Fruit fly (Drosophila melanogaster) Kc167 (cell line): ENCODE measurements around the gene CG9961.

Experiments
- Myc ChIP-seq: fragments of >200 bp; optimal IDR thresholded peaks from 2 replicates; lab custom pipeline; 2017; ENCODE audit warnings: missing external identifiers
- Sin3A ChIP-seq: fragments of >200 bp; optimal IDR thresholded peaks from 2 replicates; lab custom pipeline; 2018; ENCODE audit warnings: missing external identifiers
- h ChIP-seq: fragments of >200 bp; optimal IDR thresholded peaks from 3 replicates; lab custom pipeline; 2018; ENCODE audit warnings: missing external identifiers
- insv ChIP-seq: fragments of >200 bp; optimal IDR thresholded peaks from 3 replicates; lab custom pipeline; 2018; ENCODE audit warnings: missing external identifiers
- psq ChIP-seq: fragments of >200 bp; optimal IDR thresholded peaks from 2 replicates; lab custom pipeline; 2017; ENCODE audit warnings: missing external identifiers
- ttk ChIP-seq: sonication (Bioruptor generic); optimal IDR thresholded peaks from 2 replicates; lab custom pipeline; 2017; ENCODE audit warnings: missing external identifiers

The CG9961 gene

DNA sequence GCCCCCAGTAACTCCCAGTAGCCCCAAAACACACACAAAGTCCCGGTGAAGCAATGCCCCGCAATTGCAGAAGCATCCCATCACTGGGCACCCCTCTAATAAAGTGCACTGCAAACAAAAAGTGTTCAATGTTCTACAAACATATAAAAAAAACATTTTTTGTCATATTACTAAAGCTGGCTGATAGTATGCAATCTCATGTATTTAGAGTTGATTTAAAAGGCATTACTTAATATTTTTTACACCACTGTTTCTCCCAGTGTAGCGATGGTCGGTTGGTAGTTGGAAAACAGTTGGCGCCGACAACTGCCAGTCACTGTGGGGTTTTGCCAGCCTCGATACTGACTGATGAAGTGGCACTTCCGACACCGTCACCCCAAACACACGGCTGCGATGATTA is 24.4 kb downstream of the CG9961 start:
- TF ChIP-seq insv (no peak), h (no peak), psq (lab: Kevin White, UChicago) (no peak), Sin3A (lab: Kevin White, UChicago) (no peak), ttk (lab: Kevin White, UChicago) (no peak), Myc (lab: Kevin White, UChicago) (no peak)

DNA sequence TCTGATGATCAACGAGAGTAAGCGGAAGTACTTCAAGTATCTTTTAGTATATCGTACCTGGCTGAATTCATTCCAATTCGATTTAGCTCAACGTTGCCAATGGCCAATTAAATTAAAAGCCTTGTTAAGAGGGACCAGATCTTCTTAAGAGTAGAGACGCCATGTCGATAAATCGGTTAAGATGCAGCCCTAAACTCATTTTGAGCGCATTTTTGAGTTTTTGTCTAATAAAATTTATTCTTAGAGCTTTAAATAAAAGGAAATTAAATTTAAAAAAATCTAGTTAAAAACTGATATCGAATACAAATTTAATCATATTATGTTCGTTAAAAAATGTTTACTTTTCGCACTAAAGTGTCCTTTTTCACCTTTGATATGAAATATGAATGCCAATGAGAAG is 48.4 kb downstream of the CG9961 start, which contains the start of gene Trf5:
Gene Trf5 (minus strand): TSS at position 101 of the 400 bp plus-strand sequence.
- TF ChIP-seq insv, result no peak
- no peak for TF ChIP-seq psq (lab: Kevin White, UChicago)
- TF ChIP-seq h, result no peak
- TF ChIP-seq Sin3A (lab: Kevin White, UChicago), result no peak
- no peak for TF ChIP-seq ttk (lab: Kevin White, UChicago)
